Worm (Caenorhabditis elegans) whole organism, late embryonic: ENCODE data around the gene str-35.

ENCODE experiments used
- C08G9.2 ChIP-seq: sonication (generic microtip); optimal IDR thresholded peaks from 2 replicates; lab custom pipeline; 2016; ENCODE audit warnings: mild to moderate bottlenecking, missing genetic modification characterization, moderate library complexity, missing compliant biosample characterization
- C38D4.7 ChIP-seq: fragments of 200-800 bp; sonication (Bioruptor generic); optimal IDR thresholded peaks from 2 replicates; lab custom pipeline; 2018; ENCODE audit warnings: mild to moderate bottlenecking, missing genetic modification characterization, moderate library complexity, missing compliant biosample characterization
- K02D7.2 ChIP-seq: sonication (generic microtip); optimal IDR thresholded peaks from 2 replicates; lab custom pipeline; 2017; ENCODE audit warnings: mild to moderate bottlenecking, missing genetic modification characterization, missing compliant biosample characterization
- Y22D7AL.16 ChIP-seq: sonication (generic microtip); optimal IDR thresholded peaks from 2 replicates; lab custom pipeline; 2016; ENCODE audit warnings: missing genetic modification characterization, missing compliant biosample characterization
- ama-1 ChIP-seq: fragments of 150-350 bp; optimal IDR thresholded peaks from 2 replicates; lab custom pipeline; 2014
- ceh-31 ChIP-seq: sonication (generic microtip); optimal IDR thresholded peaks from 2 replicates; lab custom pipeline; 2016; ENCODE audit warnings: missing genetic modification characterization, missing compliant biosample characterization
- ceh-34 ChIP-seq: sonication (generic microtip); optimal IDR thresholded peaks from 2 replicates; lab custom pipeline; 2016; ENCODE audit warnings: mild to moderate bottlenecking, missing genetic modification characterization, missing compliant biosample characterization
- ceh-45 ChIP-seq: fragments of 200-800 bp; sonication (Bioruptor generic); IDR thresholded peaks from 2 replicates; pipeline ENCODE4 v1.3.6; 2022; ENCODE audit warnings: missing genetic modification reagents, missing genetic modification characterization, missing compliant biosample characterization
- ceh-6 ChIP-seq: fragments of 200-800 bp; sonication (Bioruptor generic); optimal IDR thresholded peaks from 2 replicates; lab custom pipeline; 2018; ENCODE audit warnings: mild to moderate bottlenecking, missing genetic modification characterization, missing compliant biosample characterization
- che-1 ChIP-seq: sonication (generic microtip); optimal IDR thresholded peaks from 2 replicates; lab custom pipeline; 2016; ENCODE audit warnings: mild to moderate bottlenecking, missing genetic modification characterization, missing compliant biosample characterization
- dmd-4 ChIP-seq: sonication (generic microtip); optimal IDR thresholded peaks from 2 replicates; lab custom pipeline; 2016; ENCODE audit warnings: borderline replicate concordance, missing genetic modification characterization, missing compliant biosample characterization
- dve-1 ChIP-seq: sonication (generic microtip); optimal IDR thresholded peaks from 2 replicates; lab custom pipeline; 2017; ENCODE audit warnings: antibody characterized with exemption, mild to moderate bottlenecking, missing genetic modification characterization, missing compliant biosample characterization
- elt-2 ChIP-seq: sonication (generic microtip); optimal IDR thresholded peaks from 2 replicates; lab custom pipeline; 2016; ENCODE audit warnings: missing genetic modification reagents, missing genetic modification characterization, missing compliant biosample characterization
- eyg-1 ChIP-seq: sonication (generic microtip); optimal IDR thresholded peaks from 2 replicates; lab custom pipeline; 2016; ENCODE audit warnings: missing genotype, missing genetic modification characterization, missing compliant biosample characterization
- fax-1 ChIP-seq: sonication (generic microtip); optimal IDR thresholded peaks from 2 replicates; lab custom pipeline; 2016; ENCODE audit warnings: missing genotype, missing genetic modification characterization, missing compliant biosample characterization
- fkh-6 ChIP-seq: sonication (generic microtip); optimal IDR thresholded peaks from 2 replicates; lab custom pipeline; 2016; ENCODE audit warnings: missing genetic modification characterization, missing compliant biosample characterization
- gmeb-2 ChIP-seq: sonication (generic microtip); optimal IDR thresholded peaks from 2 replicates; lab custom pipeline; 2016; ENCODE audit warnings: missing genetic modification characterization, inconsistent platforms, missing compliant biosample characterization
- hlh-13 ChIP-seq: fragments of 200-800 bp; sonication (Bioruptor generic); optimal IDR thresholded peaks from 2 replicates; lab custom pipeline; 2018; ENCODE audit warnings: mild to moderate bottlenecking, missing genetic modification characterization, missing compliant biosample characterization
- hlh-15 ChIP-seq: sonication (generic microtip); optimal IDR thresholded peaks from 2 replicates; lab custom pipeline; 2016; ENCODE audit warnings: missing genetic modification characterization, missing compliant biosample characterization
- hlh-6 ChIP-seq: sonication (generic microtip); optimal IDR thresholded peaks from 2 replicates; lab custom pipeline; 2016; ENCODE audit warnings: missing genotype, missing genetic modification characterization, missing compliant biosample characterization
- hlh-8 ChIP-seq: sonication (generic microtip); optimal IDR thresholded peaks from 2 replicates; lab custom pipeline; 2016; ENCODE audit warnings: missing genotype, missing genetic modification characterization, missing compliant biosample characterization
- lin-11 ChIP-seq: fragments of 200-800 bp; sonication (Bioruptor generic); optimal IDR thresholded peaks from 2 replicates; lab custom pipeline; 2018; ENCODE audit warnings: mild to moderate bottlenecking, missing genetic modification characterization, missing compliant biosample characterization
- nfya-1 ChIP-seq: sonication (generic microtip); optimal IDR thresholded peaks from 2 replicates; lab custom pipeline; 2017; ENCODE audit warnings: missing genetic modification characterization, mild to moderate bottlenecking, missing compliant biosample characterization, antibody characterized with exemption, moderate library complexity
- npax-4 ChIP-seq: sonication (generic microtip); optimal IDR thresholded peaks from 2 replicates; lab custom pipeline; 2016; ENCODE audit warnings: missing genetic modification characterization, missing compliant biosample characterization
- pha-4 ChIP-seq: fragments of 150-350 bp; optimal IDR thresholded peaks from 2 replicates; lab custom pipeline; 2018; ENCODE audit warnings: missing biosample characterization, missing genetic modification reagents, missing genetic modification characterization
- pqm-1 ChIP-seq: sonication (generic microtip); optimal IDR thresholded peaks from 2 replicates; lab custom pipeline; 2016; ENCODE audit warnings: missing genetic modification characterization, missing compliant biosample characterization
- pros-1 ChIP-seq: fragments of 150-350 bp; optimal IDR thresholded peaks from 2 replicates; lab custom pipeline; 2014; ENCODE audit warnings: missing biosample characterization, missing genetic modification reagents, missing genetic modification characterization
- ref-2 ChIP-seq: sonication (generic microtip); optimal IDR thresholded peaks from 2 replicates; lab custom pipeline; 2016; ENCODE audit warnings: missing genetic modification characterization, missing compliant biosample characterization
- rnt-1 ChIP-seq: sonication (generic microtip); optimal IDR thresholded peaks from 2 replicates; lab custom pipeline; 2016; ENCODE audit warnings: missing genetic modification characterization, missing compliant biosample characterization
- sdc-2 ChIP-seq: sonication (generic microtip); optimal IDR thresholded peaks from 2 replicates; lab custom pipeline; 2016; ENCODE audit warnings: missing genotype, missing genetic modification characterization, missing compliant biosample characterization
- sox-2 ChIP-seq: fragments of 200-800 bp; sonication (Bioruptor generic); IDR thresholded peaks from 2 replicates; pipeline ENCODE4 v1.3.6; 2022; ENCODE audit warnings: missing genetic modification reagents, missing genetic modification characterization, missing compliant biosample characterization
- syd-9 ChIP-seq: sonication (generic microtip); optimal IDR thresholded peaks from 2 replicates; lab custom pipeline; 2016; ENCODE audit warnings: mild to moderate bottlenecking, missing genetic modification characterization, moderate library complexity, missing compliant biosample characterization
- tbx-2 ChIP-seq: sonication (generic microtip); optimal IDR thresholded peaks from 2 replicates; lab custom pipeline; 2016; ENCODE audit warnings: missing genetic modification characterization, missing compliant biosample characterization
- tbx-7 ChIP-seq: sonication (generic microtip); optimal IDR thresholded peaks from 2 replicates; lab custom pipeline; 2016; ENCODE audit warnings: missing genotype, missing genetic modification characterization, missing compliant biosample characterization
- unc-3 ChIP-seq, 2 experiments: fragments of 200-800 bp in 1 of 2; sonication (Bioruptor generic) in 1 of 2; sonication (generic microtip) in 1 of 2; conservative IDR thresholded peaks in 1 of 2; optimal IDR thresholded peaks in 1 of 2; 2 replicates each; pipeline versions ENCODE4 v1.3.6 to Lab custom; 2016 to 2022; ENCODE audit warnings: missing compliant biosample characterization in 2 of 2, missing genetic modification characterization in 2 of 2, missing genetic modification reagents in 1 of 2
- unc-55 ChIP-seq: sonication (generic microtip); optimal IDR thresholded peaks from 2 replicates; lab custom pipeline; 2017; ENCODE audit warnings: missing biosample characterization, missing genetic modification reagents, missing genetic modification characterization
- unc-86 ChIP-seq: sonication (generic microtip); optimal IDR thresholded peaks from 2 replicates; lab custom pipeline; 2016; ENCODE audit warnings: missing genetic modification characterization, missing compliant biosample characterization
- zip-5 ChIP-seq: sonication (generic microtip); optimal IDR thresholded peaks from 2 replicates; lab custom pipeline; 2016; ENCODE audit warnings: missing genetic modification characterization, missing compliant biosample characterization

The str-35 gene

DNA sequence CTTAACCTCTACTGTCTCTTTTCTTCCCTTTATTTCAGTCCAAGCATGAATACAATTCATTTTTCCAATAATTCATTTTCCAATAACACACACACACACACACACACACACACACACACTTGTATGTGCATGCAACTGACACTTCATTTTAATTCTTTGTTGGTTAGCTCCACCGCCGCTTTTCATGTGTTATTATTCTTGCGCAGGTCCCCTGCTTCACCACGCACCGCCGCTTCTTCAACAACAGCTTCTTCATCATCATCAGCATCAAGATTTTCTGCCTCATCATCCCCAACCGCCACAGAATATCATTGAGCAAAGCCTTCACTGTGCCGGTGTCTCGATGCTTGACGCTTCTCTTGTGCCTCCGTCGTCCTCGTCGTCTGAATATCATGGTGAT is 29.8 kb downstream of the str-35 start:
- TF ChIP-seq che-1 (tag; lab: Kevin White, UChicago), result no peak
- TF ChIP-seq lin-11 (tag; lab: Kevin White, UChicago), result no peak
- no peak for TF ChIP-seq unc-86 (tag; lab: Kevin White, UChicago)
- TF ChIP-seq dmd-4 (tag; lab: Kevin White, UChicago), result no peak
- no peak for TF ChIP-seq rnt-1 (tag; lab: Kevin White, UChicago)
- TF ChIP-seq sox-2 (GFP tag; lab: Robert Waterston, UW), result no peak
- TF ChIP-seq pros-1, result no peak
- TF ChIP-seq K02D7.2 (tag; lab: Kevin White, UChicago), result no peak

DNA sequence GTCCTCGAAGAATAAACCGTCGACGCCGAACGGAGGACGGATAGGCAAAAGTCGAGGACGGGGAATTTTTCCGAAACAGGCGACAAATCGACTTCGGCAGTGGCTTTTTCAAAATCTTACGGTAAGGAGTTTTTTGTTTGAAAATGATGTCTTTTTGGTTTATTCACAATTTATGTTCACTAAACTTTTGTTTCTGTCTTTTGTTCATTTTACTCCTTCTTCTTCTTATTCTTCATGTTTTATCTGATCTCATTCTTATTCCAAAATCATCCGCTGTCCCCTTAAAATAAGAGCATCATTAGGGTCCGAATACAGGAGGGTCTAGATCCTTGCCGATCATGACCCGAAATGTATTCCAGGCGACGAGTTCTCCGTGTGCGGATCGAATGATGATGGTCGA is 30.4 kb downstream of the str-35 start:
- TF ChIP-seq ceh-31 (no peak), dve-1 (tag; lab: Kevin White, UChicago) (no peak), sdc-2 (no peak), fkh-6 (no peak), gmeb-2 (tag; lab: Kevin White, UChicago) (no peak), pqm-1 (tag; lab: Kevin White, UChicago) (no peak), Y22D7AL.16 (tag; lab: Kevin White, UChicago) (no peak), K02D7.2 (tag; lab: Kevin White, UChicago) (no peak), hlh-6 (no peak), fax-1 (no peak), rnt-1 (tag; lab: Kevin White, UChicago) (no peak)

DNA sequence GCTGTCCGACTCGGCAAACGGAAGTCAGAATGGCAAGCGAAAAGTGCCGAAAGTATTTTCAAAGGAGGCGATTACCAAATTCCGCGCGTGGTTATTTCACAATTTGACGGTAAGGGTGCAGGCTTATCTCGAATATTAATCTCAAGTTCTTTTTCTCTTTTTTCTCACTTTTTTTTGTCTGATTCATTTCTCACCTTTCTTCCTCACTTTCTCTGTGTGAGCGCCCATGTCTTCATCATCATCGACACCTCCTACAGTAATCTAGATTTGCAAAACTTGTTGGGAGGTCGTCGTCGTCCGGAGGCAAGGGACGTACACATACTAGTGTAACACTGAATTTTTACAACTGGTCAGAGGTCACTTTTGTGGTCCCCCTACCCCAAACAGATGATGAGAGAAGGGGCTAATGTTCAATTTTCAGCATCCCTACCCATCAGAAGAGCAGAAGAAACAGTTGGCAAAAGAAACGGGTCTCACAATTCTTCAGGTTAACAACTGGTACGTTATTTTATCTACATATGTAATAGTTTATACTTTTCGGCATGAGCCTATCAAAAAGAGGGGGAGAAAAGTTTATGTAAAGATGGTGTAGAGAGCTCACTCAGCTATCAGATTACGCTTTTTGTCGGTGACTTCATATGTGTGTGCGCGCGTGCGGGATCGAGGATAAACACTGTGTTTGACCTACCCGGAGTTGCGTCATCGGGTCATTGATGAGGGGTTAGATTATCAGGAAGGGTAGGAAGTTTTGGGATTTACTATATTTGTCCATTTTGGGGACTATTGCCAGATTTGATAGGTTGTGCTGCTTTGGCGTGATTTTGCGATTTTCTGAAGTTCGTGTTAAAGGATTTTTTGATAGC is 31.0 kb downstream of the str-35 start:
- no peak for TF ChIP-seq elt-2
- TF ChIP-seq ceh-34 (tag; lab: Kevin White, UChicago), result peak; percentile 60

ce11 chrV:4506681-4507080 is 32.0 kb downstream of the str-35 start:
- no peak for TF ChIP-seq tbx-7 (tag; lab: Kevin White, UChicago)
- no peak for TF ChIP-seq unc-86 (tag; lab: Kevin White, UChicago)
- TF ChIP-seq npax-4 (tag; lab: Kevin White, UChicago), result no peak
- no peak for TF ChIP-seq pqm-1 (tag; lab: Kevin White, UChicago)
- peak; percentile 34 for TF ChIP-seq unc-55 (GFP tag; lab: Kevin White, UChicago)
- no peak for TF ChIP-seq hlh-15 (tag; lab: Kevin White, UChicago)

DNA sequence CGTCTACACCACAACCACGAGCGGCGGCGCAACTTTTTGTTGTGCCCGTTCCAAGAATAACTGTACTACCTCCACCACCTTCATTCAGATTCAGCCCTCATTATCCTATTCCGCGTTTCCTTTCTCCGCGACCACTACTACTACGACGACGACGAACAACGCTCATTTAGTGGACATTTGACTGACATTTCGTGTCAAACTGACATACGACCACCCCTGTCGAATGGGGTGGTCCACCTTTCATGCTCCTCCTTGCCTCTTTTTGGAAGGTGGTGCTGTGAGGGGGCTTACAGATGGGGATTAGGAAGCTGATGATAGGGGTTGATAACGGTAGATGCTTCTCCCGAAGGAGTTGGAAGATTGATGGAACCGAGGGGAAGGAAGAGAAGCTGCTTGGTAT is 32.5 kb downstream of the str-35 start:
- peak; percentile 17 for TF ChIP-seq C08G9.2 (tag; lab: Kevin White, UChicago)
- TF ChIP-seq unc-55 (GFP tag; lab: Kevin White, UChicago), result peak; percentile 95
- TF ChIP-seq C38D4.7 (GFP tag; lab: Kevin White, UChicago), result no peak

- TF ChIP-seq eyg-1, result no peak
- TF ChIP-seq ceh-45 (GFP tag; lab: Robert Waterston, UW), result peak; percentile 51; the same call in 1 of the 2 replicates
- TF ChIP-seq sox-2 (GFP tag; lab: Robert Waterston, UW), result no peak
- TF ChIP-seq pha-4 (tag; lab: Kevin White, UChicago), result no peak
- no peak for TF ChIP-seq lin-11 (tag; lab: Kevin White, UChicago)
- TF ChIP-seq tbx-2 (tag; lab: Kevin White, UChicago), result peak; percentile 49
- peak; percentile 38 for TF ChIP-seq dmd-4 (tag; lab: Kevin White, UChicago)
- peak; percentile 54 for TF ChIP-seq hlh-6
- TF ChIP-seq syd-9, result peak; percentile 0
- TF ChIP-seq nfya-1 (tag; lab: Kevin White, UChicago), result peak; percentile 74
- TF ChIP-seq unc-55 (GFP tag; lab: Kevin White, UChicago), result peak; percentile 100
- TF ChIP-seq ceh-6 (GFP tag; lab: Kevin White, UChicago), result no peak
- peak; percentile 63 for TF ChIP-seq hlh-8
- no peak for TF ChIP-seq unc-3 (GFP tag; conservative IDR thresholded peaks at IDR 0.05; lab: Robert Waterston, UW)
- TF ChIP-seq unc-3 (tag; optimal IDR thresholded peaks at IDR 0.05; lab: Kevin White, UChicago), result peak; percentile 20
- TF ChIP-seq ceh-34 (tag; lab: Kevin White, UChicago), result peak; percentile 50
- TF ChIP-seq gmeb-2 (tag; lab: Kevin White, UChicago), result peak; percentile 22
- peak; percentile 51 for TF ChIP-seq ref-2
- TF ChIP-seq ama-1 (lab: Kevin White, UChicago), result peak; percentile 63
- TF ChIP-seq ceh-31, result peak; percentile 70
- TF ChIP-seq zip-5 (tag; lab: Kevin White, UChicago), result no peak
- TF ChIP-seq hlh-13 (GFP tag; lab: Kevin White, UChicago), result no peak
These were observed 33.3 kb downstream of the str-35 start for ce11 chrV:4507836-4508462.
